Fruit fly (Drosophila melanogaster) whole organism, adult: ENCODE measurements around the gene CG8507.
A peak's percentile ranks its signal among the peaks of the same experiment; 100 is the strongest.

ENCODE experiments used
- CG11617 ChIP-seq: fragments of 200-800 bp; sonication (Bioruptor generic); optimal IDR thresholded peaks from 2 replicates; lab custom pipeline; 2017; ENCODE audit warnings: mild to moderate bottlenecking, missing biosample characterization, missing genetic modification reagents, missing genetic modification characterization
- CG12768 ChIP-seq: fragments of 200-800 bp; sonication (Bioruptor generic); optimal IDR thresholded peaks from 2 replicates; lab custom pipeline; 2017; ENCODE audit warnings: missing biosample characterization, missing genetic modification characterization, mild to moderate bottlenecking, moderate library complexity, missing genetic modification reagents
- CG14711 ChIP-seq: fragments of 200-800 bp; sonication (Bioruptor generic); optimal IDR thresholded peaks from 2 replicates; lab custom pipeline; 2018; ENCODE audit warnings: missing biosample characterization, mild to moderate bottlenecking, missing genetic modification characterization, moderate library complexity
- CG1620 ChIP-seq: fragments of 200-800 bp; sonication (Bioruptor generic); optimal IDR thresholded peaks from 2 replicates; lab custom pipeline; 2016; ENCODE audit warnings: missing biosample characterization, missing genetic modification characterization
- CG33017 ChIP-seq: fragments of 200-800 bp; sonication (Bioruptor generic); optimal IDR thresholded peaks from 2 replicates; lab custom pipeline; 2018; ENCODE audit warnings: missing biosample characterization, mild to moderate bottlenecking, missing genetic modification characterization, moderate library complexity
- CG5204 ChIP-seq: fragments of 200-800 bp; sonication (Bioruptor generic); optimal IDR thresholded peaks from 2 replicates; lab custom pipeline; 2016; ENCODE audit warnings: missing biosample characterization, missing genetic modification characterization
- CG7045 ChIP-seq: fragments of 200-800 bp; sonication (Bioruptor generic); optimal IDR thresholded peaks from 2 replicates; lab custom pipeline; 2017; ENCODE audit warnings: missing biosample characterization, mild to moderate bottlenecking, missing genetic modification characterization
- CG7101 ChIP-seq: fragments of 200-800 bp; sonication (Bioruptor generic); optimal IDR thresholded peaks from 2 replicates; lab custom pipeline; 2018; ENCODE audit warnings: missing biosample characterization, mild to moderate bottlenecking, missing genetic modification characterization, moderate library complexity
- Clk ChIP-seq: fragments of 200-800 bp; sonication (Bioruptor generic); optimal IDR thresholded peaks from 2 replicates; lab custom pipeline; 2017; ENCODE audit warnings: missing biosample characterization, missing genetic modification characterization
- Crg-1 ChIP-seq: fragments of 200-800 bp; sonication (Bioruptor generic); optimal IDR thresholded peaks from 2 replicates; lab custom pipeline; 2016; ENCODE audit warnings: missing biosample characterization, missing genetic modification characterization
- Hr96 ChIP-seq: fragments of 200-800 bp; sonication (Bioruptor generic); optimal IDR thresholded peaks from 2 replicates; lab custom pipeline; 2016; ENCODE audit warnings: missing biosample characterization, missing genetic modification characterization
- Mnt ChIP-seq: fragments of 200-800 bp; sonication (Bioruptor generic); optimal IDR thresholded peaks from 2 replicates; lab custom pipeline; 2016; ENCODE audit warnings: missing biosample characterization, mild to moderate bottlenecking, missing genetic modification characterization
- bab1 ChIP-seq: fragments of 200-800 bp; sonication (Bioruptor generic); optimal IDR thresholded peaks from 3 replicates; lab custom pipeline; 2019; ENCODE audit warnings: missing biosample characterization, mild to moderate bottlenecking, missing genetic modification characterization, moderate library complexity
- cic ChIP-seq: fragments of 200-800 bp; sonication (Bioruptor generic); optimal IDR thresholded peaks from 2 replicates; lab custom pipeline; 2017; ENCODE audit warnings: missing biosample characterization, mild to moderate bottlenecking, missing genetic modification characterization, moderate library complexity
- cnc ChIP-seq, 2 experiments: fragments of >200 bp; optimal IDR thresholded peaks; 2 replicates each; lab custom pipeline; 2017
- kay ChIP-seq: fragments of 200-800 bp; sonication (Bioruptor generic); peaks from one replicate; lab custom pipeline; 2016; ENCODE audit warnings: missing biosample characterization, missing genetic modification characterization, borderline replicate concordance
- ovo ChIP-seq: fragments of 200-800 bp; sonication (Bioruptor generic); optimal IDR thresholded peaks from 2 replicates; lab custom pipeline; 2016; ENCODE audit warnings: missing biosample characterization, missing genetic modification characterization
- pad ChIP-seq: fragments of 200-800 bp; sonication (Bioruptor generic); optimal IDR thresholded peaks from 3 replicates; lab custom pipeline; 2017; ENCODE audit warnings: missing biosample characterization, missing genetic modification characterization, mild to moderate bottlenecking, moderate library complexity, missing genetic modification reagents
- tj ChIP-seq: fragments of 200-800 bp; sonication (Bioruptor generic); optimal IDR thresholded peaks from 3 replicates; lab custom pipeline; 2017; ENCODE audit warnings: missing biosample characterization, mild to moderate bottlenecking, missing genetic modification characterization, moderate library complexity
- toe ChIP-seq: fragments of 200-800 bp; sonication (Bioruptor generic); optimal IDR thresholded peaks from 2 replicates; lab custom pipeline; 2016; ENCODE audit warnings: missing biosample characterization, missing genetic modification characterization

The CG8507 gene

DNA sequence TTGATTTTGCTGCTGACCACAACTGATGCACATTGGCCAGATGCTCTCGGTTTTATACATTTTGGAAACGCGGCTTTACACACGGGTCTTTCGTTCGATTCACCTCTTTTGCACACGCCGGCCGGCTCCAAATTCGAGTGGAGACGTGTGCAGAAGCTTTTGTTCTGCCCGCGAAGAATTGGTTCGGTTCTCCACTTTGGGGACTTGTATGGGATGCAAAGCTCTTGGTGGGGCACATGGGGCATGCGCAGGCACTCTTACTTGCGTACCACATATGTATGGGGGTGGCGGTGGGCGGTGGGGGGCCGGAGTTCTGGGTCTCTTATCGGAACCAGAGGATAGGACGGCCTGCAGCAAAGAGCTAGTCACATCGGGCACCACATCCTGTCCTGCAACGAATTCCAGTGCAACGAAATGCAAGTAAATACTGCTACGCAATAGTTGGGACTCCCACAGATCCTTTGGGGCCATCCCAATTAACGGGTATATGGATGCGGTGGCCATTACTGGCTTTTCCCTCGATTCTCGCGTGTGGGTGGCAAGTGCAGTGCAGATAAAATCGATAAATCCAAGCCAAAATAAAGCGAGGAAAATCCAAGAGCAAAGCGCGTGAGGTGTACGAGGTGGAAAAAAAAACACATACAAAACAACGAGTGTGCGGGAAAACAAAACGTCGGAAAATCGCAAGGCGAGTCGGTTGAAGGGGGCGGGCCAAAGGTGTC is 6.8 kb upstream of the CG8507 start, which contains the start of the genes MtnA and CG8500:
Gene MtnA (minus strand): TSS at position 30 of the 722 bp plus-strand sequence.
Gene CG8500 (plus strand): TSS at position 313 of the 722 bp plus-strand sequence.
- TF ChIP-seq toe (GFP tag; lab: Kevin White, UChicago) = no peak
- no peak for TF ChIP-seq CG5204 (GFP tag; lab: Kevin White, UChicago)
- peak; percentile 27 for TF ChIP-seq CG7101 (tag; lab: Kevin White, UChicago)
- TF ChIP-seq pad (GFP tag; lab: Kevin White, UChicago) = peak; percentile 3
- no peak for TF ChIP-seq ovo (GFP tag; lab: Kevin White, UChicago)
- no peak for TF ChIP-seq CG14711 (tag; lab: Kevin White, UChicago)
- peak; percentile 67 for TF ChIP-seq bab1 (GFP tag; lab: Kevin White, UChicago)
- TF ChIP-seq Mnt (GFP tag; lab: Kevin White, UChicago) = peak; percentile 51
- TF ChIP-seq CG1620 (GFP tag; lab: Kevin White, UChicago) = no peak
- no peak for TF ChIP-seq CG11617 (GFP tag; lab: Kevin White, UChicago)
- TF ChIP-seq CG33017 (tag; lab: Kevin White, UChicago) = no peak
- TF ChIP-seq cic (GFP tag; lab: Kevin White, UChicago) = peak; percentile 60
- TF ChIP-seq CG7045 (GFP tag; lab: Kevin White, UChicago) = no peak
- no peak for TF ChIP-seq CG12768 (GFP tag; lab: Kevin White, UChicago)
- no peak for TF ChIP-seq Hr96
- no peak for TF ChIP-seq kay (GFP tag; lab: Kevin White, UChicago)
- no peak for TF ChIP-seq tj (GFP tag; lab: Kevin White, UChicago)
- no peak for TF ChIP-seq Crg-1 (GFP tag; lab: Kevin White, UChicago)
- no peak for TF ChIP-seq cnc (optimal IDR thresholded peaks at IDR 0.05; lab: Kevin White, UChicago)
- TF ChIP-seq Clk = no peak

DNA sequence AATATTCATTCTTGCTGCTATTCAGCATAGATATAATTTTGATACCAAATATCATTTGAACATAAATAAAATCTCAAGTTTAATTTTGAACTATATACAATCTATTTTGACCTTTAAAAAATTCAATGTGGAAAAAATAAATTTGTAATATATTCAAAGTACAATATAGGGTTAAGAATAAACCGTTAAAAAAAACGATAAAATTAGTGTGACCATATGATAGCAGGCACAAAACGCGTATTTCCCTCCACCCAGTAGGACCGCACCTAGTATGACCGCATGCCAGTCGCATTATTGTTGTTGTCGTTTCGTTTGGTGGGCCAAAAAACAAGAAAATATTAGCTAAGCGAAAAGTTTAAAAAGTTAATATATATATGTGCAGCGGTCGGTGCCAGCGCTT is 1.7 kb downstream of the CG8507 start, which contains the start of gene CG8516:
Gene CG8516 (plus strand): TSS at position 278 of the 400 bp plus-strand sequence.
- TF ChIP-seq CG33017 (tag; lab: Kevin White, UChicago) (peak; percentile 28), kay (GFP tag; lab: Kevin White, UChicago) (no peak), CG7101 (tag; lab: Kevin White, UChicago) (peak; percentile 37), cnc (optimal IDR thresholded peaks at IDR 0.05; lab: Kevin White, UChicago) (no peak), bab1 (GFP tag; lab: Kevin White, UChicago) (peak; percentile 4), Mnt (GFP tag; lab: Kevin White, UChicago) (peak; percentile 25), Clk (no peak), CG11617 (GFP tag; lab: Kevin White, UChicago) (peak; percentile 26), Crg-1 (GFP tag; lab: Kevin White, UChicago) (no peak), CG12768 (GFP tag; lab: Kevin White, UChicago) (no peak), tj (GFP tag; lab: Kevin White, UChicago) (peak; percentile 29), toe (GFP tag; lab: Kevin White, UChicago) (no peak), CG14711 (tag; lab: Kevin White, UChicago) (peak; percentile 45)

DNA sequence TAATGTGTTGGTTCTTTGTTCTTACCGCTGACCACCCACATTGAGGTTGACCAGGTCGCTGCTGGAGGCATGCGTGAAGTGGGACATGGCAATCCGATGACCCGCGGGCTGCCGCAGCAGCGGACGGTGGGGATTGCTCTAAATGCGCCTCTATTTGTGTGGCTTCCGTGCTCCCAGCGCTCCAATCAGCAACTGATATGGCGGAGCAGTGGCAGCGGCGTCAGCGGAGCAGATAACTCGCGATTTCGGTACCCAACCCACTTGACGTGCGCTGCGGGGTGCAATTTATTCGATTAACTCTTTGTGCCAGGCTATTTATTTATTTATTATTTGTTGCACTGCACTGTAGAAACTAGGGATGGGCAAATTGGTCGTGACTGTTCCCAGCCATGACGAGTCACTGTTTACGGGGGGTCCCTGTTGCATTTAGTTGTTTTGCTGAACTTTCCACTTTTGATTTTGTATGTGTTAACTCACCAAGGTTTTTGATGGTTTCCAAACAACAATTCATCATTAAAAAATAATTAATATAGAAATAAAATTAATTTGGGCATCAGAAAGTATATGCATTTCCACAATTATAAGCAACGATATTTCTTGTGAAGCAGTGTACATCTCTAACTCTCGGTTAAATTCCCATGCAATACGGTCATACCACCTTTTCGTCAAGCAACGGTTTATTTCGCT is 9.5 kb downstream of the CG8507 start, which contains the start of the genes CG9467 and CG8526:
Gene CG9467 (minus strand): TSS at position 383 of the 687 bp plus-strand sequence.
Gene CG8526 (plus strand): TSS at position 637 of the 687 bp plus-strand sequence.
- TF ChIP-seq tj (GFP tag; lab: Kevin White, UChicago) = peak; percentile 61
- TF ChIP-seq Crg-1 (GFP tag; lab: Kevin White, UChicago) = peak; percentile 66
- no peak for TF ChIP-seq cic (GFP tag; lab: Kevin White, UChicago)
- peak; percentile 85 for TF ChIP-seq ovo (GFP tag; lab: Kevin White, UChicago)
- peak; percentile 66 for TF ChIP-seq CG14711 (tag; lab: Kevin White, UChicago)
- peak; percentile 64 for TF ChIP-seq CG7045 (GFP tag; lab: Kevin White, UChicago)
- TF ChIP-seq CG11617 (GFP tag; lab: Kevin White, UChicago) = peak; percentile 73
- TF ChIP-seq CG33017 (tag; lab: Kevin White, UChicago) = no peak
- no peak for TF ChIP-seq cnc (optimal IDR thresholded peaks at IDR 0.05; lab: Kevin White, UChicago)
- TF ChIP-seq kay (GFP tag; lab: Kevin White, UChicago) = no peak
- no peak for TF ChIP-seq CG5204 (GFP tag; lab: Kevin White, UChicago)
- TF ChIP-seq CG12768 (GFP tag; lab: Kevin White, UChicago) = peak; percentile 60
- peak; percentile 63 for TF ChIP-seq Mnt (GFP tag; lab: Kevin White, UChicago)
- TF ChIP-seq toe (GFP tag; lab: Kevin White, UChicago) = peak; percentile 82
- TF ChIP-seq Hr96 = no peak
- peak; percentile 59 for TF ChIP-seq bab1 (GFP tag; lab: Kevin White, UChicago)
- peak; percentile 68 for TF ChIP-seq CG7101 (tag; lab: Kevin White, UChicago)
- TF ChIP-seq pad (GFP tag; lab: Kevin White, UChicago) = peak; percentile 65
- TF ChIP-seq Clk = peak; percentile 37
- TF ChIP-seq CG1620 (GFP tag; lab: Kevin White, UChicago) = peak; percentile 63

DNA sequence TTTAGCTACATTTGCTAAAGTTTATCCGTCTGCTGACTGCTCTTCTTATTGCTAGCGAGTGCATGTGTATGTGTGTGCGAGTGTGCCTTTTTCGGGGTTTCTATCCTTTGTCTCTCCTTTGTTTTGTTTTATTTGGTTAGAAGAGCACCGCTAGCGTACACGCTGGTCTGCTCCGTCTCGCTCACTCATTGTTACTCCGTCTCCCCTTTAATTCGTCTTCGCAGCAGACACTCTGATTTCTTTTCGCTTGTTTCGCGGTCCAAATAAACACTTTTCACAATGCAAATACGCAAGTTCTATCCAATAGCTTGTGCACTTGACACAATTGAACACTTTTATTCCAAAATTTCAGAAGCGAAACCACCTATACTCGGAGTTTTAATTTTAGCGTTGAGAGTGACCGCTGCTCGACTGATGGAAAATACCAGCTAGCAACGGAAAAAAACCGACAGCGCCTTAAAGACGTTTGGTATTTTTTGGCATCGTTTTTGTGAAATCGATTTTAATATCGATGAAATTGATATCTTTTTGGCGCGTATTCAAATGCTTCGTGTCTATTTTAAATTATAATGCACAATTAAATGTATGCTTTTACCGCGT is 17.8 kb downstream of the CG8507 start, which contains the start of gene FBXO11:
Gene FBXO11 (minus strand): TSS at position 423 of the 600 bp plus-strand sequence.
- TF ChIP-seq tj (GFP tag; lab: Kevin White, UChicago) = peak; percentile 78
- no peak for TF ChIP-seq bab1 (GFP tag; lab: Kevin White, UChicago)
- TF ChIP-seq Mnt (GFP tag; lab: Kevin White, UChicago) = peak; percentile 67
- TF ChIP-seq kay (GFP tag; lab: Kevin White, UChicago) = no peak
- TF ChIP-seq Clk = peak; percentile 37
- TF ChIP-seq cic (GFP tag; lab: Kevin White, UChicago) = peak; percentile 81
- peak; percentile 36 for TF ChIP-seq Crg-1 (GFP tag; lab: Kevin White, UChicago)
- peak; percentile 86 for TF ChIP-seq CG11617 (GFP tag; lab: Kevin White, UChicago)
- TF ChIP-seq CG33017 (tag; lab: Kevin White, UChicago) = peak; percentile 58
- TF ChIP-seq CG14711 (tag; lab: Kevin White, UChicago) = peak; percentile 32
- no peak for TF ChIP-seq cnc (optimal IDR thresholded peaks at IDR 0.05; lab: Kevin White, UChicago)
- TF ChIP-seq CG1620 (GFP tag; lab: Kevin White, UChicago) = no peak
- peak; percentile 87 for TF ChIP-seq pad (GFP tag; lab: Kevin White, UChicago)
- TF ChIP-seq CG5204 (GFP tag; lab: Kevin White, UChicago) = no peak
- peak; percentile 19 for TF ChIP-seq CG7101 (tag; lab: Kevin White, UChicago)
- TF ChIP-seq CG12768 (GFP tag; lab: Kevin White, UChicago) = peak; percentile 79
- TF ChIP-seq Hr96 = peak; percentile 67
- peak; percentile 68 for TF ChIP-seq CG7045 (GFP tag; lab: Kevin White, UChicago)
- peak; percentile 2 for TF ChIP-seq ovo (GFP tag; lab: Kevin White, UChicago)
- TF ChIP-seq toe (GFP tag; lab: Kevin White, UChicago) = no peak
